Worm (Caenorhabditis elegans) whole organism, early embryonic: ENCODE measurements around the gene ZC449.2.

Experiments
- B0310.2 ChIP-seq: sonication (generic microtip); optimal IDR thresholded peaks from 2 replicates; lab custom pipeline; 2016; ENCODE audit warnings: mild to moderate bottlenecking, missing genetic modification characterization, missing compliant biosample characterization
- ama-1 ChIP-seq: fragments of 150-350 bp; optimal IDR thresholded peaks from 2 replicates; lab custom pipeline; 2014
- ceh-13 ChIP-seq: fragments of 200-800 bp; sonication (Bioruptor generic); optimal IDR thresholded peaks from 2 replicates; lab custom pipeline; 2018; ENCODE audit warnings: mild to moderate bottlenecking, missing genetic modification characterization, missing compliant biosample characterization
- tbx-11 ChIP-seq: fragments of 200-800 bp; sonication (Bioruptor generic); IDR thresholded peaks from 2 replicates; pipeline ENCODE4 v1.3.6; 2022; ENCODE audit warnings: missing genetic modification characterization, missing compliant biosample characterization
- tra-4 ChIP-seq: sonication (generic microtip); optimal IDR thresholded peaks from 2 replicates; lab custom pipeline; 2017; ENCODE audit warnings: missing genetic modification characterization, missing compliant biosample characterization

ce11 chrX:5043887-5044286, 22.8 kb downstream of the ZC449.2 start, which contains the start of gene Y64H9A.2:
- TF ChIP-seq ama-1 (no peak), ceh-13 (GFP tag; lab: Kevin White, UChicago) (no peak), B0310.2 (tag; lab: Kevin White, UChicago) (no peak), tra-4 (tag; lab: Kevin White, UChicago) (no peak), tbx-11 (GFP tag; lab: Robert Waterston, UW) (no peak)
